Fruit fly (Drosophila melanogaster) whole organism, embryonic: Measurements from ENCODE around the gene rt.

Source experiments
- Abd-B ChIP-seq: fragments of 200-800 bp; sonication (Bioruptor generic); optimal IDR thresholded peaks from 2 replicates; lab custom pipeline; 2018; ENCODE audit warnings: missing biosample characterization, mild to moderate bottlenecking, missing genetic modification characterization, moderate library complexity
- CG10274 ChIP-seq: fragments of 200-800 bp; sonication (Bioruptor generic); optimal IDR thresholded peaks from 3 replicates; lab custom pipeline; 2017; ENCODE audit warnings: missing biosample characterization, mild to moderate bottlenecking, missing genetic modification characterization
- CG10462 ChIP-seq: fragments of 200-800 bp; sonication (Bioruptor generic); optimal IDR thresholded peaks from 2 replicates; lab custom pipeline; 2016; ENCODE audit warnings: missing biosample characterization, missing genetic modification characterization
- CG12071 ChIP-seq: fragments of 200-800 bp; sonication (Bioruptor generic); optimal IDR thresholded peaks from 3 replicates; lab custom pipeline; 2018; ENCODE audit warnings: missing biosample characterization, mild to moderate bottlenecking, missing genetic modification characterization
- CG14710 ChIP-seq: fragments of 200-800 bp; sonication (Bioruptor generic); optimal IDR thresholded peaks from 3 replicates; lab custom pipeline; 2019; ENCODE audit warnings: missing biosample characterization, mild to moderate bottlenecking, missing genetic modification characterization, moderate library complexity
- CG17912 ChIP-seq: fragments of 200-800 bp; sonication (Bioruptor generic); optimal IDR thresholded peaks from 2 replicates; lab custom pipeline; 2018; ENCODE audit warnings: missing biosample characterization, mild to moderate bottlenecking, missing genetic modification characterization
- CG2116 ChIP-seq: fragments of 200-800 bp; sonication (Bioruptor generic); optimal IDR thresholded peaks from 3 replicates; lab custom pipeline; 2018; ENCODE audit warnings: missing biosample characterization, mild to moderate bottlenecking, missing genetic modification characterization
- CG30431 ChIP-seq: fragments of 200-800 bp; sonication (Bioruptor generic); optimal IDR thresholded peaks from 2 replicates; lab custom pipeline; 2017; ENCODE audit warnings: missing biosample characterization, missing genetic modification characterization
- CG3995 ChIP-seq: fragments of 200-800 bp; sonication (Bioruptor generic); optimal IDR thresholded peaks from 3 replicates; lab custom pipeline; 2016; ENCODE audit warnings: missing biosample characterization, missing genetic modification characterization
- CG4707 ChIP-seq: fragments of 200-800 bp; sonication (Bioruptor generic); optimal IDR thresholded peaks from 2 replicates; lab custom pipeline; 2018; ENCODE audit warnings: missing biosample characterization, mild to moderate bottlenecking, missing genetic modification characterization, moderate library complexity
- CG4820 ChIP-seq: fragments of 200-800 bp; sonication (Bioruptor generic); optimal IDR thresholded peaks from 3 replicates; lab custom pipeline; 2016; ENCODE audit warnings: missing biosample characterization, missing genetic modification characterization
- CG7271 ChIP-seq: fragments of 200-800 bp; sonication (Bioruptor generic); optimal IDR thresholded peaks from 2 replicates; lab custom pipeline; 2018; ENCODE audit warnings: missing biosample characterization, mild to moderate bottlenecking, missing genetic modification characterization, moderate library complexity
- CG7839 ChIP-seq: fragments of 200-800 bp; sonication (Bioruptor generic); optimal IDR thresholded peaks from 3 replicates; lab custom pipeline; 2018; ENCODE audit warnings: missing biosample characterization, mild to moderate bottlenecking, missing genetic modification characterization, moderate library complexity
- CG7987 ChIP-seq: fragments of 200-800 bp; sonication (Bioruptor generic); optimal IDR thresholded peaks from 2 replicates; lab custom pipeline; 2018; ENCODE audit warnings: missing biosample characterization, mild to moderate bottlenecking, missing genetic modification characterization, moderate library complexity
- CG9727 ChIP-seq: fragments of 200-800 bp; sonication (Bioruptor generic); optimal IDR thresholded peaks from 3 replicates; lab custom pipeline; 2017; ENCODE audit warnings: missing biosample characterization, mild to moderate bottlenecking, missing genetic modification characterization
- CoRest ChIP-seq: fragments of 200-800 bp; sonication (Bioruptor generic); optimal IDR thresholded peaks from 3 replicates; lab custom pipeline; 2018; ENCODE audit warnings: missing biosample characterization, mild to moderate bottlenecking, missing genetic modification characterization, moderate library complexity
- Dek ChIP-seq: fragments of 200-800 bp; sonication (Bioruptor generic); optimal IDR thresholded peaks from 3 replicates; lab custom pipeline; 2019; ENCODE audit warnings: missing biosample characterization, mild to moderate bottlenecking, missing genetic modification characterization, moderate library complexity
- Dip2 ChIP-seq: fragments of 200-800 bp; sonication (Bioruptor generic); IDR thresholded peaks from 2 replicates; pipeline ENCODE4 v1.3.6; 2022; ENCODE audit warnings: missing biosample characterization, missing genetic modification characterization
- Dp ChIP-seq: fragments of 200-800 bp; sonication (Bioruptor generic); optimal IDR thresholded peaks from 2 replicates; lab custom pipeline; 2018; ENCODE audit warnings: missing biosample characterization, mild to moderate bottlenecking, missing genetic modification characterization, moderate library complexity
- Dref ChIP-seq: fragments of 200-800 bp; sonication (Bioruptor generic); IDR thresholded peaks from 2 replicates; pipeline ENCODE4 v1.3.6; 2022; ENCODE audit warnings: missing biosample characterization, missing genetic modification characterization
- Elba2 ChIP-seq: fragments of 200-800 bp; sonication (Bioruptor generic); optimal IDR thresholded peaks from 3 replicates; lab custom pipeline; 2016; ENCODE audit warnings: missing biosample characterization, missing genetic modification characterization
- Ets65A ChIP-seq: fragments of 200-800 bp; sonication (Bioruptor generic); peaks from one replicate; lab custom pipeline; 2016; ENCODE audit warnings: missing biosample characterization, missing genetic modification characterization
- HLH3B ChIP-seq: fragments of 200-800 bp; sonication (Bioruptor generic); IDR thresholded peaks from 2 replicates; pipeline ENCODE4 v1.3.6; 2022; ENCODE audit warnings: missing biosample characterization, missing genetic modification characterization
- Jarid2 ChIP-seq: fragments of 200-800 bp; sonication (Bioruptor generic); optimal IDR thresholded peaks from 3 replicates; lab custom pipeline; 2017; ENCODE audit warnings: mild to moderate bottlenecking, missing biosample characterization, missing genetic modification reagents, missing genetic modification characterization
- Lhr ChIP-seq: fragments of 200-800 bp; sonication (Bioruptor generic); optimal IDR thresholded peaks from 3 replicates; lab custom pipeline; 2017; ENCODE audit warnings: mild to moderate bottlenecking, missing biosample characterization, missing genetic modification reagents, missing genetic modification characterization
- MTF-1 ChIP-seq: fragments of 200-800 bp; sonication (Bioruptor generic); optimal IDR thresholded peaks from 2 replicates; lab custom pipeline; 2018; ENCODE audit warnings: missing biosample characterization, mild to moderate bottlenecking, missing genetic modification characterization, borderline replicate concordance
- Mes4 ChIP-seq: fragments of 200-800 bp; sonication (Bioruptor generic); optimal IDR thresholded peaks from 2 replicates; lab custom pipeline; 2016; ENCODE audit warnings: missing biosample characterization, missing genetic modification characterization
- Spps ChIP-seq: fragments of 200-800 bp; sonication (Bioruptor generic); optimal IDR thresholded peaks from 2 replicates; lab custom pipeline; 2018; ENCODE audit warnings: missing biosample characterization, mild to moderate bottlenecking, missing genetic modification characterization
- Xbp1 ChIP-seq: fragments of 200-800 bp; sonication (Bioruptor generic); optimal IDR thresholded peaks from 3 replicates; lab custom pipeline; 2016; ENCODE audit warnings: missing biosample characterization, mild to moderate bottlenecking, missing genetic modification characterization
- bab2 ChIP-seq: fragments of 200-800 bp; sonication (Bioruptor generic); optimal IDR thresholded peaks from 2 replicates; lab custom pipeline; 2016; ENCODE audit warnings: missing biosample characterization, missing genetic modification characterization
- bowl ChIP-seq: fragments of 200-800 bp; sonication (Bioruptor generic); IDR thresholded peaks from 2 replicates; pipeline ENCODE4 v1.3.6; 2022; ENCODE audit warnings: missing biosample characterization, missing genetic modification characterization
- chn ChIP-seq: fragments of 200-800 bp; sonication (Bioruptor generic); optimal IDR thresholded peaks from 2 replicates; lab custom pipeline; 2016; ENCODE audit warnings: missing biosample characterization, missing genetic modification characterization
- corto ChIP-seq: fragments of 200-800 bp; sonication (Bioruptor generic); optimal IDR thresholded peaks from 2 replicates; lab custom pipeline; 2016; ENCODE audit warnings: missing biosample characterization, mild to moderate bottlenecking, missing genetic modification characterization, moderate library complexity
- crc ChIP-seq: fragments of 200-800 bp; sonication (Bioruptor generic); optimal IDR thresholded peaks from 2 replicates; lab custom pipeline; 2016; ENCODE audit warnings: missing biosample characterization, missing genetic modification characterization
- danr ChIP-seq: fragments of 200-800 bp; sonication (Bioruptor generic); IDR thresholded peaks from 2 replicates; pipeline ENCODE4 v1.3.6; 2022; ENCODE audit warnings: missing biosample characterization, missing genetic modification characterization
- fd102C ChIP-seq: fragments of 200-800 bp; sonication (Bioruptor generic); optimal IDR thresholded peaks from 2 replicates; lab custom pipeline; 2018; ENCODE audit warnings: missing biosample characterization, mild to moderate bottlenecking, missing genetic modification characterization, moderate library complexity
- gce ChIP-seq: fragments of 200-800 bp; sonication (Bioruptor generic); IDR thresholded peaks from 3 replicates; pipeline ENCODE4 v1.3.6; 2022; ENCODE audit warnings: missing biosample characterization, missing genetic modification characterization
- h ChIP-seq: fragments of >200 bp; optimal IDR thresholded peaks from 2 replicates; lab custom pipeline; 2017
- insv ChIP-seq, 2 experiments: fragments of 200-800 bp; sonication (Bioruptor generic); optimal IDR thresholded peaks; 3 replicates each; lab custom pipeline; 2016 to 2018; ENCODE audit warnings: missing biosample characterization in 2 of 2, missing genetic modification characterization in 2 of 2
- peb ChIP-seq: fragments of 200-800 bp; sonication (Bioruptor generic); IDR thresholded peaks from 2 replicates; pipeline ENCODE4 v1.3.6; 2022; ENCODE audit warnings: missing biosample characterization, missing genetic modification characterization
- scrt ChIP-seq: fragments of 200-800 bp; sonication (Bioruptor generic); optimal IDR thresholded peaks from 2 replicates; lab custom pipeline; 2018; ENCODE audit warnings: missing biosample characterization, mild to moderate bottlenecking, missing genetic modification characterization, moderate library complexity
- so ChIP-seq: fragments of 200-800 bp; sonication (Bioruptor generic); IDR thresholded peaks from 3 replicates; pipeline ENCODE4 v1.3.6; 2022; ENCODE audit warnings: missing biosample characterization, missing genetic modification characterization
- sob ChIP-seq: fragments of 200-800 bp; sonication (Bioruptor generic); IDR thresholded peaks from 2 replicates; pipeline ENCODE4 v1.3.6; 2022; ENCODE audit warnings: missing biosample characterization, missing genetic modification characterization
- sr ChIP-seq: fragments of 200-800 bp; sonication (Bioruptor generic); IDR thresholded peaks from 3 replicates; pipeline ENCODE4 v1.3.6; 2022; ENCODE audit warnings: missing biosample characterization, missing genetic modification characterization
- sug ChIP-seq: fragments of 200-800 bp; optimal IDR thresholded peaks from 2 replicates; lab custom pipeline; 2019; ENCODE audit warnings: missing biosample characterization, mild to moderate bottlenecking, missing genetic modification characterization, moderate library complexity
- usp ChIP-seq: fragments of >200 bp; optimal IDR thresholded peaks from 2 replicates; lab custom pipeline; 2017; ENCODE audit warnings: missing biosample characterization, missing genetic modification characterization

Gene rt

DNA sequence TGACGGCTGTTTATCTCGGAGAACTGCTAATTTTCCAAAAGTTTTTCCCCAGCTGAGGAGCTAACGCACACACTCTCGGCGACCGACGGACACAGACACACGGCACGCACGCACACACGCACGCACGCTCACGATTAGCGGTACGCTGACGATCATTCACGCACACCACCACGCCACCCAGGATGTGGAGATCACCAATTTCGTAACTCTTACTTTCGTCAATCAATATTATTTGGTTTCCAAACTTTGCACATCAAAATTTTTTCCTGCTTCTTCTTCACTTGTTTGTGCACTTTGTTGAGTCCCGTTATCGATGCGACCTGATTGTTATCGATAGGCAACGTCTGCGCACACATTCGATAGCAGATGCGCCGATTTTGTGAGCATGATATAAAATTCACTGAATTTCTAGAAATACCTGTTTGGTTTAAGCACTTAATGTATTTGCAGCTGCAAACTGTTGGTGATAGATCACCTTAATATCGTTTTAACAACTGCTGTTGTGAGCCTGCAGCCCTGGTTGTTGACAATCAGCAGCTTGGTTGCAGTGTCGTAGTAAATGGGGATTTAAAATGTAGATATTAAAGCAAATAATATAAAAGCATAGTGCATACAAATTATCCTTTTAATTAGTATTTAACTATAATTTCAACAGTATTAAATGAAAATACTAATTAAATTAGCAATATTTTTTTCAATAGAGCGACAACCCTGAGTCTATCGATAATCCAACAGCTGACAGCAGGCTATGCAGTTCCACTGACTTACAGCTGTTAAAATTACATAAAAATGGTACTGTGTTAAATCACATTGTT, 25.4 kb downstream of the rt start, which contains the start of the genes CG7394 and Mob2 (continued):
- peak; percentile 93 for TF ChIP-seq CG9727 (GFP tag; lab: Kevin White, UChicago)
- TF ChIP-seq CoRest (tag; lab: Kevin White, UChicago): peak; percentile 92
- TF ChIP-seq peb (GFP tag; lab: Robert Waterston, UW): peak; percentile 72
- TF ChIP-seq sob (GFP tag; lab: Robert Waterston, UW): peak; percentile 93
- peak; percentile 25 for TF ChIP-seq Dp (GFP tag; lab: Kevin White, UChicago)
- TF ChIP-seq Dek: peak; percentile 81
- no peak for TF ChIP-seq usp (GFP tag; lab: Kevin White, UChicago)
- peak; percentile 91 for TF ChIP-seq HLH3B (GFP tag; lab: Robert Waterston, UW)
- TF ChIP-seq Spps (tag; lab: Kevin White, UChicago): peak; percentile 37
- peak; percentile 75 for TF ChIP-seq Dref (GFP tag; lab: Robert Waterston, UW)
- TF ChIP-seq Abd-B (GFP tag; lab: Kevin White, UChicago): peak; percentile 90
- TF ChIP-seq fd102C (GFP tag; lab: Kevin White, UChicago): no peak
- peak; percentile 72 for TF ChIP-seq Lhr (GFP tag; lab: Kevin White, UChicago)
- TF ChIP-seq Jarid2 (GFP tag; lab: Kevin White, UChicago): peak; percentile 30
- peak; percentile 44 for TF ChIP-seq danr (GFP tag; lab: Robert Waterston, UW)
- peak; percentile 43 for TF ChIP-seq corto (GFP tag; lab: Kevin White, UChicago)
- peak; percentile 73 for TF ChIP-seq CG12071 (GFP tag; lab: Kevin White, UChicago)
- TF ChIP-seq CG3995 (GFP tag; lab: Kevin White, UChicago): peak; percentile 61
- peak; percentile 92 for TF ChIP-seq CG7839 (tag; lab: Kevin White, UChicago)
- peak; percentile 65 for TF ChIP-seq CG30431 (GFP tag; lab: Kevin White, UChicago)
- peak; percentile 75 for TF ChIP-seq CG7987 (GFP tag; lab: Kevin White, UChicago)
- peak; percentile 80 for TF ChIP-seq bowl (GFP tag; lab: Robert Waterston, UW)
- TF ChIP-seq Ets65A (GFP tag; lab: Kevin White, UChicago): peak; percentile 95
- TF ChIP-seq so (GFP tag; lab: Robert Waterston, UW): peak; percentile 79; the same call in 2 of the 3 replicates
- TF ChIP-seq Elba2 (GFP tag; lab: Kevin White, UChicago): peak; percentile 64
- TF ChIP-seq bab2 (GFP tag; lab: Kevin White, UChicago): peak; percentile 88
- TF ChIP-seq chn (GFP tag; lab: Kevin White, UChicago): peak; percentile 85
- TF ChIP-seq CG10274 (GFP tag; lab: Kevin White, UChicago): peak; percentile 58
- TF ChIP-seq h (lab: Kevin White, UChicago): no peak
- TF ChIP-seq Xbp1: peak; percentile 94
- peak; percentile 52 for TF ChIP-seq CG17912 (GFP tag; lab: Kevin White, UChicago)
- TF ChIP-seq CG7271 (tag; lab: Kevin White, UChicago): peak; percentile 68
- TF ChIP-seq sug: peak; percentile 88
- TF ChIP-seq sr (GFP tag; lab: Robert Waterston, UW): peak; percentile 51; the same call in 1 of the 3 replicates
- TF ChIP-seq CG4820 (GFP tag; lab: Kevin White, UChicago): peak; percentile 88
- peak; percentile 60 for TF ChIP-seq crc
- TF ChIP-seq Mes4 (GFP tag; lab: Kevin White, UChicago): peak; percentile 61
- peak; percentile 64 for TF ChIP-seq scrt (GFP tag; lab: Kevin White, UChicago)
- TF ChIP-seq Dip2 (GFP tag; lab: Robert Waterston, UW): peak; percentile 12; the same call in 1 of the 2 replicates
- peak; percentile 76 for TF ChIP-seq MTF-1 (GFP tag; lab: Kevin White, UChicago)
- TF ChIP-seq CG2116 (GFP tag; lab: Kevin White, UChicago): peak; percentile 92
- peak; percentile 81 for TF ChIP-seq CG10462 (GFP tag; lab: Kevin White, UChicago)
- TF ChIP-seq CG14710 (tag; lab: Kevin White, UChicago): peak; percentile 92
- TF ChIP-seq insv (GFP tag; optimal IDR thresholded peaks at IDR 0.05; lab: Kevin White, UChicago): peak in 1 of 2 experiments; percentile 64
- TF ChIP-seq gce (GFP tag; lab: Robert Waterston, UW): peak; percentile 81
- peak; percentile 70 for TF ChIP-seq CG4707 (GFP tag; lab: Kevin White, UChicago)
- TF ChIP-seq, all 482 proteins: peak for 443
